Worm (Caenorhabditis elegans): ENCODE measurements around the gene F39G3.2.

DNA sequence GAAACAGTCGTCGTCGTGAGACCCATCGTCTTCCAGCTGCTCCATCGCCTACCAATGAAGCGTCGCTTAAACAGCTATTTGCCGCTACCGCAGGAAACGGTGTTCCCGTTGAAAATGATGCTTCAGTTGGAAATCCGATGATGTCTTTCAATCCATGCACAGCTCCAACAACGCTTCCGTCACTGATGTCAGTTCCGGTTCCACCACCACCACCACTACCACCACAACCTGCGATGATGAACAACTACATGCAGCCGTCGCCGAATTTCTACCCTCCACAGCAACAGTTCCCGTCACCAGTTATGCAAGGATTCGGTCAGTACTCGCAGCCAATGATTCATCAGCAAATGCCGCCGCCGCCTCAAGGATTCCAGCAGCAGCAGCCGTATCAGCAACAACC lies 3.7 kb upstream of the F39G3.2 start:
- no peak for TF ChIP-seq ceh-13 (GFP tag; optimal IDR thresholded peaks at IDR 0.05)
- no peak for TF ChIP-seq F13C5.2 (tag; optimal IDR thresholded peaks at IDR 0.05)
- no peak for TF ChIP-seq ama-1 (optimal IDR thresholded peaks at IDR 0.05)
- no peak for TF ChIP-seq hnd-1 (tag; optimal IDR thresholded peaks at IDR 0.05)
- TF ChIP-seq aly-1 (tag; optimal IDR thresholded peaks at IDR 0.05), result no peak
- TF ChIP-seq tbx-11 (GFP tag; IDR thresholded peaks at IDR 0.05), result no peak
- no peak for TF ChIP-seq hmbx-1 (tag; optimal IDR thresholded peaks at IDR 0.05)
- TF ChIP-seq flt-1 (GFP tag; IDR thresholded peaks at IDR 0.05), result no peak
- TF ChIP-seq tra-4 (tag; optimal IDR thresholded peaks at IDR 0.05), result no peak
- no peak for TF ChIP-seq hmg-4 (GFP tag; optimal IDR thresholded peaks at IDR 0.05)
- no peak for TF ChIP-seq ceh-36 (tag; optimal IDR thresholded peaks at IDR 0.05)
